Worm (Caenorhabditis elegans) whole organism, L2 larva: ENCODE measurements around the gene gpd-2.
A peak's percentile ranks its signal among the peaks of the same experiment; 100 is the strongest.

ENCODE experiments used
- C34F6.9 ChIP-seq: fragments of 150-350 bp; optimal IDR thresholded peaks from 2 replicates; lab custom pipeline; 2014; ENCODE audit warnings: missing biosample characterization, missing genetic modification characterization
- R02D3.7 ChIP-seq: fragments of 150-350 bp; optimal IDR thresholded peaks from 2 replicates; lab custom pipeline; 2014; ENCODE audit warnings: missing biosample characterization, missing genetic modification characterization
- Y55F3AM.14 ChIP-seq: fragments of 200-800 bp; sonication (Bioruptor generic); optimal IDR thresholded peaks from 2 replicates; lab custom pipeline; 2018; ENCODE audit warnings: mild to moderate bottlenecking, missing genetic modification characterization, missing compliant biosample characterization
- alr-1 ChIP-seq: fragments of 150-350 bp; optimal IDR thresholded peaks from 2 replicates; lab custom pipeline; 2014; ENCODE audit warnings: missing biosample characterization, missing genetic modification characterization
- aly-2 ChIP-seq: fragments of 150-350 bp; optimal IDR thresholded peaks from 2 replicates; lab custom pipeline; 2014; ENCODE audit warnings: missing biosample characterization, missing genetic modification characterization
- ama-1 ChIP-seq: fragments of 150-350 bp; optimal IDR thresholded peaks from 2 replicates; lab custom pipeline; 2018; ENCODE audit warnings: inconsistent platforms
- blmp-1 ChIP-seq: sonication (generic microtip); optimal IDR thresholded peaks from 2 replicates; lab custom pipeline; 2017; ENCODE audit warnings: missing genetic modification characterization, mild to moderate bottlenecking, missing compliant biosample characterization, antibody characterized with exemption, moderate library complexity; ENCODE audit not compliant: insufficient read depth
- ceh-16 ChIP-seq: fragments of 150-350 bp; optimal IDR thresholded peaks from 2 replicates; lab custom pipeline; 2014; ENCODE audit warnings: missing biosample characterization, missing genetic modification characterization
- ceh-82 ChIP-seq: fragments of 150-350 bp; optimal IDR thresholded peaks from 2 replicates; lab custom pipeline; 2014; ENCODE audit warnings: missing biosample characterization, missing genetic modification characterization
- crh-2 ChIP-seq: sonication (generic microtip); optimal IDR thresholded peaks from 2 replicates; lab custom pipeline; 2017; ENCODE audit warnings: missing biosample characterization, missing genetic modification characterization
- dmd-4 ChIP-seq: sonication (generic microtip); optimal IDR thresholded peaks from 2 replicates; lab custom pipeline; 2017; ENCODE audit warnings: missing biosample characterization, missing genetic modification characterization
- egl-27 ChIP-seq: sonication (generic microtip); optimal IDR thresholded peaks from 3 replicates; lab custom pipeline; 2017; ENCODE audit warnings: missing biosample characterization, missing genetic modification reagents, missing genetic modification characterization
- elt-1 ChIP-seq: fragments of 150-350 bp; optimal IDR thresholded peaks from 2 replicates; lab custom pipeline; 2014; ENCODE audit warnings: missing biosample characterization, missing genetic modification characterization
- elt-3 ChIP-seq: sonication (generic microtip); optimal IDR thresholded peaks from 2 replicates; lab custom pipeline; 2017; ENCODE audit warnings: missing biosample characterization, missing genetic modification characterization
- fos-1 ChIP-seq: fragments of 150-350 bp; optimal IDR thresholded peaks from 2 replicates; lab custom pipeline; 2014; ENCODE audit warnings: missing biosample characterization, missing genetic modification characterization
- gmeb-1 ChIP-seq: fragments of 150-350 bp; optimal IDR thresholded peaks from 2 replicates; lab custom pipeline; 2014; ENCODE audit warnings: missing biosample characterization, missing genetic modification characterization
- lin-11 ChIP-seq: fragments of 150-350 bp; sonication (generic microtip); optimal IDR thresholded peaks from 2 replicates; lab custom pipeline; 2014; ENCODE audit warnings: missing biosample characterization, missing genetic modification characterization, inconsistent platforms, mixed read lengths
- lin-13 ChIP-seq: fragments of 150-350 bp; optimal IDR thresholded peaks from 2 replicates; lab custom pipeline; 2014; ENCODE audit warnings: missing biosample characterization, missing genetic modification reagents, missing genetic modification characterization
- lin-39 ChIP-seq: fragments of 150-350 bp; optimal IDR thresholded peaks from 2 replicates; lab custom pipeline; 2014; ENCODE audit warnings: missing biosample characterization, missing genetic modification reagents, missing genetic modification characterization
- lsy-2 ChIP-seq, 2 experiments: fragments of 150-350 bp in 1 of 2; sonication (generic microtip) in 1 of 2; optimal IDR thresholded peaks; 2 replicates each; lab custom pipeline; 2014 to 2017; ENCODE audit warnings: missing biosample characterization in 2 of 2, missing genetic modification characterization in 2 of 2
- mab-5 ChIP-seq: fragments of 150-350 bp; optimal IDR thresholded peaks from 2 replicates; lab custom pipeline; 2014; ENCODE audit warnings: missing biosample characterization, missing genetic modification characterization
- mbf-1 ChIP-seq: sonication (generic microtip); optimal IDR thresholded peaks from 2 replicates; lab custom pipeline; 2017; ENCODE audit warnings: missing biosample characterization, missing genetic modification characterization
- mdl-1 ChIP-seq, 2 experiments: fragments of 150-350 bp in 1 of 2; sonication (generic microtip) in 1 of 2; optimal IDR thresholded peaks; 2 replicates each; lab custom pipeline; 2017; ENCODE audit warnings: missing biosample characterization in 2 of 2, missing genetic modification characterization in 2 of 2
- nhr-10 ChIP-seq: sonication (generic microtip); optimal IDR thresholded peaks from 2 replicates; lab custom pipeline; 2017; ENCODE audit warnings: missing biosample characterization, missing genetic modification characterization
- nhr-11 ChIP-seq: fragments of 150-350 bp; optimal IDR thresholded peaks from 2 replicates; lab custom pipeline; 2014; ENCODE audit warnings: missing biosample characterization, missing genetic modification characterization
- nhr-12 ChIP-seq: fragments of 150-350 bp; optimal IDR thresholded peaks from 2 replicates; lab custom pipeline; 2014; ENCODE audit warnings: missing biosample characterization, missing genetic modification characterization
- nhr-129 ChIP-seq: fragments of 150-350 bp; optimal IDR thresholded peaks from 2 replicates; lab custom pipeline; 2014; ENCODE audit warnings: missing biosample characterization, missing genetic modification characterization
- nhr-21 ChIP-seq: fragments of 150-350 bp; optimal IDR thresholded peaks from 2 replicates; lab custom pipeline; 2014; ENCODE audit warnings: missing biosample characterization, missing genetic modification characterization
- nhr-23 ChIP-seq: fragments of 150-350 bp; optimal IDR thresholded peaks from 2 replicates; lab custom pipeline; 2014; ENCODE audit warnings: missing biosample characterization, missing genetic modification reagents, missing genetic modification characterization
- nhr-237 ChIP-seq: fragments of 150-350 bp; optimal IDR thresholded peaks from 2 replicates; lab custom pipeline; 2014; ENCODE audit warnings: missing biosample characterization, missing genetic modification characterization
- nhr-6 ChIP-seq: fragments of 150-350 bp; optimal IDR thresholded peaks from 2 replicates; lab custom pipeline; 2014; ENCODE audit warnings: missing biosample characterization, missing genetic modification characterization
- nhr-77 ChIP-seq: fragments of 150-350 bp; optimal IDR thresholded peaks from 2 replicates; lab custom pipeline; 2014; ENCODE audit warnings: missing biosample characterization, missing genetic modification characterization
- sem-4 ChIP-seq: fragments of 150-350 bp; optimal IDR thresholded peaks from 2 replicates; lab custom pipeline; 2014; ENCODE audit warnings: missing biosample characterization, missing genetic modification reagents, missing genetic modification characterization
- skn-1 ChIP-seq: sonication (generic microtip); optimal IDR thresholded peaks from 2 replicates; lab custom pipeline; 2017; ENCODE audit warnings: missing biosample characterization, missing genetic modification characterization
- sma-3 ChIP-seq: sonication (generic microtip); optimal IDR thresholded peaks from 2 replicates; lab custom pipeline; 2016; ENCODE audit warnings: missing genetic modification reagents, missing genetic modification characterization, missing compliant biosample characterization
- sma-9 ChIP-seq, 2 experiments: fragments of 150-350 bp in 1 of 2; sonication (generic microtip) in 1 of 2; optimal IDR thresholded peaks; 2 replicates each; lab custom pipeline; 2014 to 2016; ENCODE audit warnings: missing genetic modification characterization in 2 of 2, mild to moderate bottlenecking in 1 of 2, missing biosample characterization in 1 of 2, missing compliant biosample characterization in 1 of 2, missing genetic modification reagents in 1 of 2, moderate library complexity in 1 of 2
- snpc-4 ChIP-seq: fragments of 150-350 bp; optimal IDR thresholded peaks from 2 replicates; lab custom pipeline; 2014; ENCODE audit warnings: missing biosample characterization, missing genetic modification characterization
- unc-39 ChIP-seq: fragments of 150-350 bp; optimal IDR thresholded peaks from 2 replicates; lab custom pipeline; 2014; ENCODE audit warnings: missing biosample characterization, missing genetic modification characterization
- unc-55 ChIP-seq: fragments of 150-350 bp; sonication (generic microtip); optimal IDR thresholded peaks from 3 replicates; lab custom pipeline; 2014; ENCODE audit warnings: missing biosample characterization, missing genetic modification reagents, missing genetic modification characterization
- unc-62 ChIP-seq: fragments of 150-350 bp; optimal IDR thresholded peaks from 2 replicates; lab custom pipeline; 2014; ENCODE audit warnings: missing biosample characterization, missing genetic modification reagents, missing genetic modification characterization
- zag-1 ChIP-seq: fragments of 150-350 bp; optimal IDR thresholded peaks from 2 replicates; lab custom pipeline; 2014; ENCODE audit warnings: missing biosample characterization, missing genetic modification characterization
- ztf-1 ChIP-seq: fragments of 200-800 bp; sonication (Bioruptor generic); conservative IDR thresholded peaks from 2 replicates; pipeline ENCODE4 v1.3.6; 2022; ENCODE audit warnings: missing genetic modification characterization, missing compliant biosample characterization
- ztf-11 ChIP-seq: sonication (generic microtip); optimal IDR thresholded peaks from 2 replicates; lab custom pipeline; 2017; ENCODE audit warnings: missing biosample characterization, missing genetic modification characterization
- ztf-4 ChIP-seq: fragments of 150-350 bp; optimal IDR thresholded peaks from 2 replicates; lab custom pipeline; 2014; ENCODE audit warnings: missing biosample characterization, missing genetic modification characterization

Gene gpd-2

ce11 chrX:3114306-3115133, at the start of gene gpd-2:
gpd-2 (minus strand) TSS chrX:3114689.
- TF ChIP-seq ceh-16 (tag; lab: Kevin White, UChicago) = no peak
- peak; percentile 38 for TF ChIP-seq C34F6.9
- TF ChIP-seq Y55F3AM.14 = no peak
- peak; percentile 30 for TF ChIP-seq blmp-1
- TF ChIP-seq lsy-2 (tag; optimal IDR thresholded peaks at IDR 0.05; lab: Kevin White, UChicago) = peak in 1 of 2 experiments; percentile 37
- TF ChIP-seq nhr-11 (tag; lab: Kevin White, UChicago) = no peak
- no peak for TF ChIP-seq ztf-1
- TF ChIP-seq dmd-4 (tag; lab: Kevin White, UChicago) = no peak
- TF ChIP-seq alr-1 (tag; lab: Kevin White, UChicago) = no peak
- no peak for TF ChIP-seq snpc-4 (tag; lab: Kevin White, UChicago)
- TF ChIP-seq ztf-11 (tag; lab: Kevin White, UChicago) = no peak
- TF ChIP-seq elt-1 = no peak
- peak; percentile 18 for TF ChIP-seq lin-13 (GFP tag; lab: Kevin White, UChicago)
- TF ChIP-seq ama-1 (lab: Kevin White, UChicago) = peak; percentile 62
- TF ChIP-seq unc-62 (GFP tag; lab: Kevin White, UChicago) = no peak
- no peak for TF ChIP-seq elt-3 (tag; lab: Kevin White, UChicago)
- no peak for TF ChIP-seq lin-11 (tag; lab: Kevin White, UChicago)
- peak; percentile 33 for TF ChIP-seq nhr-6 (tag; lab: Kevin White, UChicago)
- TF ChIP-seq sma-3 = no peak
- TF ChIP-seq unc-55 = peak; percentile 74
- peak; percentile 3 for TF ChIP-seq sma-9 (GFP tag; optimal IDR thresholded peaks at IDR 0.05; lab: Kevin White, UChicago)
- TF ChIP-seq sma-9 (tag; optimal IDR thresholded peaks at IDR 0.05; lab: Kevin White, UChicago) = no peak
- no peak for TF ChIP-seq mab-5 (tag; lab: Kevin White, UChicago)
- no peak for TF ChIP-seq nhr-237 (tag; lab: Kevin White, UChicago)
- peak; percentile 6 for TF ChIP-seq sem-4 (tag; lab: Kevin White, UChicago)
- TF ChIP-seq R02D3.7 (tag; lab: Kevin White, UChicago) = no peak
- TF ChIP-seq egl-27 (tag; lab: Kevin White, UChicago) = no peak
- no peak for TF ChIP-seq unc-39 (tag; lab: Kevin White, UChicago)
- TF ChIP-seq ztf-4 = no peak
- no peak for TF ChIP-seq mdl-1 (tag; optimal IDR thresholded peaks at IDR 0.05; lab: Kevin White, UChicago)
- no peak for TF ChIP-seq aly-2 (tag; lab: Kevin White, UChicago)
- TF ChIP-seq nhr-77 = no peak
- no peak for TF ChIP-seq nhr-21
- peak; percentile 99 for TF ChIP-seq nhr-129 (tag; lab: Kevin White, UChicago)
- no peak for TF ChIP-seq gmeb-1 (tag; lab: Kevin White, UChicago)
- TF ChIP-seq crh-2 (tag; lab: Kevin White, UChicago) = no peak
- peak; percentile 31 for TF ChIP-seq fos-1 (tag; lab: Kevin White, UChicago)
- no peak for TF ChIP-seq skn-1
- no peak for TF ChIP-seq lin-39 (tag; lab: Kevin White, UChicago)
- TF ChIP-seq nhr-23 = no peak
- no peak for TF ChIP-seq nhr-12
- TF ChIP-seq mbf-1 (tag; lab: Kevin White, UChicago) = no peak
- TF ChIP-seq nhr-10 (tag; lab: Kevin White, UChicago) = no peak
- TF ChIP-seq ceh-82 = no peak
- TF ChIP-seq zag-1 (tag; lab: Kevin White, UChicago) = no peak
